Worm (Caenorhabditis elegans): ENCODE data around the gene nhr-58.

DNA sequence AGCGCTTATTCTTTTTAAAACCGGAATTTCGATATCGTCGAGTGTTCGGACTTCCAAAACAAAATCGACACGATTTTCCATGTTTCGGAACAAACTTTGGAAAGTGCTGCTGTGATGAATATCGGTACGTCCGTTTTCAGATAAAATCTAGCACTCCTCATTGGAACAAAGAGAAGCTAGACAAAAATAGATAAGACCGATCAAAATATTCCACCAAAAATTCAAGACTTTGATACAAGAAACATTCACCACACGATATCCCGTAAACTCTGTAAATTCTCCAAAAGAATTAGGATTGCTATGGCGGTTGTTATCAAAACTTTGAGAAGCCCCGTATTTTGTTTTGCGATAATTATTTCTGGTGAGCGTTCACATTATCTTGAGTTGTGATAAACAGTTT is 11.1 kb downstream of the nhr-58 start, which contains the start of gene C14C6.3:
- TF ChIP-seq him-1 (tag; optimal IDR thresholded peaks at IDR 0.05) = no peak
- TF ChIP-seq dao-5 (tag; optimal IDR thresholded peaks at IDR 0.05) = no peak
